Worm (Caenorhabditis elegans) whole organism, L3 larva: ENCODE data around the gene C35B1.3.
A peak's percentile ranks its signal among the peaks of the same experiment; 100 is the strongest.

Source experiments
- R02D3.7 ChIP-seq: fragments of 150-350 bp; optimal IDR thresholded peaks from 2 replicates; lab custom pipeline; 2014; ENCODE audit warnings: missing biosample characterization, missing genetic modification characterization
- aly-2 ChIP-seq: fragments of 150-350 bp; optimal IDR thresholded peaks from 2 replicates; lab custom pipeline; 2014; ENCODE audit warnings: missing biosample characterization, missing genetic modification characterization
- ama-1 ChIP-seq: fragments of 150-350 bp; optimal IDR thresholded peaks from 2 replicates; lab custom pipeline; 2018
- ceh-16 ChIP-seq: sonication (generic microtip); optimal IDR thresholded peaks from 2 replicates; lab custom pipeline; 2017; ENCODE audit warnings: missing biosample characterization, missing genetic modification characterization
- ceh-28 ChIP-seq: fragments of 150-350 bp; optimal IDR thresholded peaks from 2 replicates; lab custom pipeline; 2014; ENCODE audit warnings: missing biosample characterization, missing genetic modification reagents, missing genetic modification characterization
- ceh-82 ChIP-seq: fragments of 150-350 bp; optimal IDR thresholded peaks from 2 replicates; lab custom pipeline; 2014; ENCODE audit warnings: missing biosample characterization, missing genetic modification characterization
- ceh-9 ChIP-seq: sonication (generic microtip); optimal IDR thresholded peaks from 2 replicates; lab custom pipeline; 2018; ENCODE audit warnings: missing biosample characterization, missing genetic modification characterization
- daf-12 ChIP-seq: fragments of 150-350 bp; optimal IDR thresholded peaks from 2 replicates; lab custom pipeline; 2014; ENCODE audit warnings: missing biosample characterization, missing genetic modification reagents, missing genetic modification characterization
- egl-27 ChIP-seq: sonication (generic microtip); optimal IDR thresholded peaks from 4 replicates; lab custom pipeline; 2017; ENCODE audit warnings: missing biosample characterization, missing genetic modification reagents, missing genetic modification characterization
- egl-5 ChIP-seq: fragments of 150-350 bp; optimal IDR thresholded peaks from 2 replicates; lab custom pipeline; 2017; ENCODE audit warnings: missing biosample characterization, missing genetic modification reagents, missing genetic modification characterization, inconsistent platforms
- elt-1 ChIP-seq: fragments of 150-350 bp; optimal IDR thresholded peaks from 2 replicates; lab custom pipeline; 2014; ENCODE audit warnings: missing biosample characterization, missing genetic modification characterization
- elt-2 ChIP-seq: sonication (generic microtip); optimal IDR thresholded peaks from 2 replicates; lab custom pipeline; 2016; ENCODE audit warnings: missing genetic modification reagents, mild to moderate bottlenecking, missing genetic modification characterization, missing compliant biosample characterization
- elt-3 ChIP-seq, 3 experiments: fragments of 150-350 bp in 1 of 3; sonication (generic microtip) in 2 of 3; optimal IDR thresholded peaks; 2 replicates in 2 of 3; 4 replicates in 1 of 3; lab custom pipeline; 2014 to 2017; ENCODE audit warnings: missing biosample characterization in 3 of 3, missing genetic modification characterization in 3 of 3
- eor-1 ChIP-seq, 2 experiments: fragments of 150-350 bp; optimal IDR thresholded peaks; 2 replicates each; lab custom pipeline; 2014 to 2018; ENCODE audit warnings: missing biosample characterization in 2 of 2, missing genetic modification characterization in 2 of 2
- fkh-10 ChIP-seq: sonication (generic microtip); optimal IDR thresholded peaks from 2 replicates; lab custom pipeline; 2017; ENCODE audit warnings: missing biosample characterization, missing genetic modification reagents, missing genetic modification characterization
- fkh-2 ChIP-seq: fragments of 150-350 bp; optimal IDR thresholded peaks from 2 replicates; lab custom pipeline; 2014; ENCODE audit warnings: missing biosample characterization, missing genetic modification reagents, missing genetic modification characterization
- fos-1 ChIP-seq: fragments of 150-350 bp; optimal IDR thresholded peaks from 2 replicates; lab custom pipeline; 2014; ENCODE audit warnings: missing biosample characterization, missing genetic modification characterization
- hmg-11 ChIP-seq: sonication (generic microtip); optimal IDR thresholded peaks from 2 replicates; lab custom pipeline; 2016; ENCODE audit warnings: missing genetic modification characterization, missing compliant biosample characterization
- jun-1 ChIP-seq: fragments of 150-350 bp; optimal IDR thresholded peaks from 2 replicates; lab custom pipeline; 2014; ENCODE audit warnings: missing biosample characterization, missing genetic modification reagents, missing genetic modification characterization
- lin-15B ChIP-seq: fragments of 150-350 bp; optimal IDR thresholded peaks from 2 replicates; lab custom pipeline; 2014; ENCODE audit warnings: missing biosample characterization, missing genetic modification characterization
- lin-39 ChIP-seq: fragments of 150-350 bp; optimal IDR thresholded peaks from 2 replicates; lab custom pipeline; 2018; ENCODE audit warnings: missing biosample characterization, missing genetic modification reagents, missing genetic modification characterization
- lsy-12 ChIP-seq: sonication (generic microtip); optimal IDR thresholded peaks from 2 replicates; lab custom pipeline; 2016; ENCODE audit warnings: mild to moderate bottlenecking, missing genetic modification characterization, missing compliant biosample characterization
- mdl-1 ChIP-seq: fragments of 150-350 bp; optimal IDR thresholded peaks from 2 replicates; lab custom pipeline; 2014; ENCODE audit warnings: missing biosample characterization, missing genetic modification characterization
- mml-1 ChIP-seq: fragments of 150-350 bp; sonication (generic microtip); optimal IDR thresholded peaks from 3 replicates; lab custom pipeline; 2014; ENCODE audit warnings: missing biosample characterization, missing genetic modification characterization
- nfya-1 ChIP-seq: sonication (generic microtip); optimal IDR thresholded peaks from 2 replicates; lab custom pipeline; 2017; ENCODE audit warnings: missing genetic modification characterization, mild to moderate bottlenecking, missing compliant biosample characterization, antibody characterized with exemption, moderate library complexity; ENCODE audit not compliant: insufficient read depth
- nhr-11 ChIP-seq: fragments of 150-350 bp; optimal IDR thresholded peaks from 2 replicates; lab custom pipeline; 2014; ENCODE audit warnings: missing biosample characterization, missing genetic modification characterization
- nhr-12 ChIP-seq: fragments of 150-350 bp; optimal IDR thresholded peaks from 2 replicates; lab custom pipeline; 2014; ENCODE audit warnings: missing biosample characterization, missing genetic modification characterization
- nhr-23 ChIP-seq: fragments of 150-350 bp; optimal IDR thresholded peaks from 2 replicates; lab custom pipeline; 2014; ENCODE audit warnings: missing biosample characterization, missing genetic modification reagents, missing genetic modification characterization
- nhr-237 ChIP-seq: fragments of 150-350 bp; optimal IDR thresholded peaks from 2 replicates; lab custom pipeline; 2014; ENCODE audit warnings: missing biosample characterization, missing genetic modification characterization
- nhr-25 ChIP-seq: sonication (generic microtip); optimal IDR thresholded peaks from 2 replicates; lab custom pipeline; 2017; ENCODE audit warnings: missing biosample characterization, missing genetic modification characterization
- nhr-28 ChIP-seq: fragments of 150-350 bp; optimal IDR thresholded peaks from 2 replicates; lab custom pipeline; 2014; ENCODE audit warnings: missing biosample characterization, missing genetic modification characterization
- nhr-43 ChIP-seq: sonication (generic microtip); optimal IDR thresholded peaks from 2 replicates; lab custom pipeline; 2016; ENCODE audit warnings: mild to moderate bottlenecking, missing genetic modification characterization, missing compliant biosample characterization; ENCODE audit not compliant: poor library complexity, severe bottlenecking
- nhr-67 ChIP-seq: fragments of 150-350 bp; optimal IDR thresholded peaks from 2 replicates; lab custom pipeline; 2014; ENCODE audit warnings: missing biosample characterization, missing genetic modification characterization
- nhr-76 ChIP-seq: fragments of 150-350 bp; sonication (generic microtip); optimal IDR thresholded peaks from 5 replicates; lab custom pipeline; 2014; ENCODE audit warnings: missing biosample characterization, missing genetic modification characterization
- nhr-77 ChIP-seq: fragments of 150-350 bp; optimal IDR thresholded peaks from 2 replicates; lab custom pipeline; 2014; ENCODE audit warnings: missing biosample characterization, missing genetic modification characterization
- pha-4 ChIP-seq: fragments of 150-350 bp; optimal IDR thresholded peaks from 2 replicates; lab custom pipeline; 2014; ENCODE audit warnings: missing biosample characterization, missing genetic modification reagents, missing genetic modification characterization
- pqm-1 ChIP-seq: fragments of 150-350 bp; optimal IDR thresholded peaks from 2 replicates; lab custom pipeline; 2017; ENCODE audit warnings: missing biosample characterization, missing genetic modification characterization, inconsistent platforms
- sea-2 ChIP-seq: fragments of 150-350 bp; sonication (generic microtip); optimal IDR thresholded peaks from 4 replicates; lab custom pipeline; 2014; ENCODE audit warnings: missing biosample characterization, missing genetic modification reagents, missing genetic modification characterization
- skn-1 ChIP-seq: fragments of 150-350 bp; optimal IDR thresholded peaks from 2 replicates; lab custom pipeline; 2014; ENCODE audit warnings: missing biosample characterization, missing genetic modification characterization
- snpc-4 ChIP-seq: fragments of 150-350 bp; optimal IDR thresholded peaks from 2 replicates; lab custom pipeline; 2014; ENCODE audit warnings: missing biosample characterization, missing genetic modification characterization
- tbx-2 ChIP-seq: sonication (generic microtip); optimal IDR thresholded peaks from 2 replicates; lab custom pipeline; 2016; ENCODE audit warnings: mild to moderate bottlenecking, missing genetic modification characterization, missing compliant biosample characterization
- unc-62 ChIP-seq: fragments of 150-350 bp; sonication (generic microtip); optimal IDR thresholded peaks from 4 replicates; lab custom pipeline; 2014; ENCODE audit warnings: missing biosample characterization, missing genetic modification reagents, missing genetic modification characterization
- zag-1 ChIP-seq: fragments of 150-350 bp; optimal IDR thresholded peaks from 2 replicates; lab custom pipeline; 2014; ENCODE audit warnings: missing biosample characterization, missing genetic modification characterization
- ztf-11 ChIP-seq: fragments of 150-350 bp; optimal IDR thresholded peaks from 2 replicates; lab custom pipeline; 2014; ENCODE audit warnings: missing biosample characterization, missing genetic modification characterization

C35B1.3 gene

ce11 chrIV:4080846-4081245 lies at the start of gene C35B1.3, which contains the start of gene C35B1.9:
Gene C35B1.3 (plus strand): TSS chrIV:4081151.
Gene C35B1.9 (minus strand): TSS chrIV:4080946.
- TF ChIP-seq mdl-1 (tag; lab: Kevin White, UChicago) = no peak
- TF ChIP-seq snpc-4 (tag; lab: Kevin White, UChicago) = no peak
- no peak for TF ChIP-seq lin-39 (tag; lab: Kevin White, UChicago)
- no peak for TF ChIP-seq nhr-43 (tag; lab: Kevin White, UChicago)
- TF ChIP-seq ceh-9 (tag; lab: Kevin White, UChicago) = no peak
- no peak for TF ChIP-seq daf-12 (tag; lab: Kevin White, UChicago)
- TF ChIP-seq nhr-25 = no peak

- TF ChIP-seq elt-3 (tag; optimal IDR thresholded peaks at IDR 0.05; lab: Kevin White, UChicago) (peak in 2 of 3 experiments; percentile 57 to 87), zag-1 (tag; lab: Kevin White, UChicago) (no peak), elt-2 (peak; percentile 70)
Observed at ce11 chrIV:4032350-4032749, 48.6 kb upstream of the C35B1.3 start.

ce11 chrIV:4033490-4033889 lies 47.5 kb upstream of the C35B1.3 start:
- TF ChIP-seq nhr-25 (no peak), nhr-11 (tag; lab: Kevin White, UChicago) (no peak), jun-1 (tag; lab: Kevin White, UChicago) (no peak), ceh-9 (tag; lab: Kevin White, UChicago) (no peak), hmg-11 (no peak), egl-27 (no peak), elt-1 (tag; lab: Kevin White, UChicago) (no peak), skn-1 (tag; lab: Kevin White, UChicago) (no peak), R02D3.7 (tag; lab: Kevin White, UChicago) (no peak), pha-4 (tag; lab: Kevin White, UChicago) (peak; percentile 72), mdl-1 (tag; lab: Kevin White, UChicago) (no peak), lin-15B (tag; lab: Kevin White, UChicago) (no peak), lin-39 (tag; lab: Kevin White, UChicago) (no peak), ama-1 (lab: Kevin White, UChicago) (no peak), fkh-10 (GFP tag; lab: Kevin White, UChicago) (no peak), elt-2 (peak; percentile 19), ceh-82 (tag; lab: Kevin White, UChicago) (no peak), nhr-12 (tag; lab: Kevin White, UChicago) (no peak), daf-12 (tag; lab: Kevin White, UChicago) (no peak), unc-62 (GFP tag; lab: Kevin White, UChicago) (no peak), pqm-1 (tag; lab: Kevin White, UChicago) (no peak), fkh-2 (peak; percentile 55), sea-2 (no peak), eor-1 (tag; optimal IDR thresholded peaks at IDR 0.05; lab: Kevin White, UChicago) (no peak), nfya-1 (tag; lab: Kevin White, UChicago) (no peak)

ce11 chrIV:4034883-4035282 lies 46.1 kb upstream of the C35B1.3 start, which contains the start of gene hlh-30:
Gene hlh-30 (minus strand): TSS chrIV:4034951.
- TF ChIP-seq lin-39 (tag; lab: Kevin White, UChicago) (peak; percentile 79), mdl-1 (tag; lab: Kevin White, UChicago) (no peak), elt-1 (tag; lab: Kevin White, UChicago) (no peak), nfya-1 (tag; lab: Kevin White, UChicago) (peak; percentile 73), nhr-23 (tag; lab: Kevin White, UChicago) (no peak), nhr-237 (tag; lab: Kevin White, UChicago) (no peak), ztf-11 (tag; lab: Kevin White, UChicago) (no peak), nhr-28 (tag; lab: Kevin White, UChicago) (no peak), nhr-77 (tag; lab: Kevin White, UChicago) (no peak), nhr-43 (tag; lab: Kevin White, UChicago) (no peak), sea-2 (no peak), ceh-28 (tag; lab: Kevin White, UChicago) (no peak), hmg-11 (peak; percentile 54), nhr-76 (tag; lab: Kevin White, UChicago) (no peak), pha-4 (tag; lab: Kevin White, UChicago) (peak; percentile 22), eor-1 (tag; optimal IDR thresholded peaks at IDR 0.05; lab: Kevin White, UChicago) (no peak), jun-1 (tag; lab: Kevin White, UChicago) (no peak), R02D3.7 (tag; lab: Kevin White, UChicago) (no peak), ceh-16 (tag; lab: Kevin White, UChicago) (no peak), skn-1 (tag; lab: Kevin White, UChicago) (no peak), fkh-10 (GFP tag; lab: Kevin White, UChicago) (peak; percentile 23), lin-15B (tag; lab: Kevin White, UChicago) (peak; percentile 41), pqm-1 (tag; lab: Kevin White, UChicago) (no peak), egl-5 (tag; lab: Kevin White, UChicago) (no peak), nhr-25 (no peak), daf-12 (tag; lab: Kevin White, UChicago) (no peak), fos-1 (tag; lab: Kevin White, UChicago) (no peak), nhr-11 (tag; lab: Kevin White, UChicago) (no peak), nhr-67 (tag; lab: Kevin White, UChicago) (no peak), ceh-82 (tag; lab: Kevin White, UChicago) (no peak), zag-1 (tag; lab: Kevin White, UChicago) (no peak), lsy-12 (no peak), nhr-12 (tag; lab: Kevin White, UChicago) (no peak), ama-1 (lab: Kevin White, UChicago) (no peak), aly-2 (no peak), tbx-2 (peak; percentile 29), mml-1 (tag; lab: Kevin White, UChicago) (no peak)
